Fruit fly (Drosophila melanogaster) whole organism, embryonic: ENCODE data around the gene eca.

Experiments
- Atf-2 ChIP-seq: fragments of 200-800 bp; sonication (Bioruptor generic); optimal IDR thresholded peaks from 2 replicates; lab custom pipeline; 2016; ENCODE audit warnings: missing biosample characterization, missing genetic modification characterization
- Atf3 ChIP-seq: fragments of 200-800 bp; sonication (Bioruptor generic); optimal IDR thresholded peaks from 3 replicates; lab custom pipeline; 2016; ENCODE audit warnings: missing biosample characterization, missing genetic modification characterization
- B-H1 ChIP-seq: fragments of 200-800 bp; sonication (Bioruptor generic); IDR thresholded peaks from 3 replicates; pipeline ENCODE4 v1.3.6; 2022; ENCODE audit warnings: missing biosample characterization, missing genetic modification characterization
- CG10267 ChIP-seq: fragments of 200-800 bp; sonication (Bioruptor generic); optimal IDR thresholded peaks from 2 replicates; lab custom pipeline; 2018; ENCODE audit warnings: missing biosample characterization, mild to moderate bottlenecking, missing genetic modification characterization, moderate library complexity
- CG11085 ChIP-seq: fragments of 200-800 bp; sonication (Bioruptor generic); IDR thresholded peaks from 2 replicates; pipeline ENCODE4 v1.3.6; 2022; ENCODE audit warnings: missing biosample characterization, missing genetic modification characterization
- CG11695 ChIP-seq: fragments of 200-800 bp; sonication (Bioruptor generic); IDR thresholded peaks from 3 replicates; pipeline ENCODE4 v1.3.6; 2022; ENCODE audit warnings: missing biosample characterization, missing genetic modification characterization
- CG12155 ChIP-seq: fragments of 200-800 bp; sonication (Bioruptor generic); optimal IDR thresholded peaks from 3 replicates; lab custom pipeline; 2016; ENCODE audit warnings: missing biosample characterization, missing genetic modification characterization
- CG12391 ChIP-seq: fragments of 200-800 bp; sonication (Bioruptor generic); optimal IDR thresholded peaks from 3 replicates; lab custom pipeline; 2018; ENCODE audit warnings: missing biosample characterization, mild to moderate bottlenecking, missing genetic modification characterization, moderate library complexity
- CG13424 ChIP-seq: fragments of 200-800 bp; sonication (Bioruptor generic); optimal IDR thresholded peaks from 2 replicates; lab custom pipeline; 2019; ENCODE audit warnings: missing biosample characterization, mild to moderate bottlenecking, missing genetic modification characterization, moderate library complexity
- CG14667 ChIP-seq: fragments of 200-800 bp; sonication (Bioruptor generic); IDR thresholded peaks from 2 replicates; pipeline ENCODE4 v1.3.6; 2022; ENCODE audit warnings: missing biosample characterization, missing genetic modification characterization
- CG15011 ChIP-seq: fragments of 200-800 bp; sonication (Bioruptor generic); optimal IDR thresholded peaks from 3 replicates; lab custom pipeline; 2018; ENCODE audit warnings: missing biosample characterization, mild to moderate bottlenecking, missing genetic modification characterization
- CG15269 ChIP-seq: fragments of 200-800 bp; sonication (Bioruptor generic); optimal IDR thresholded peaks from 2 replicates; lab custom pipeline; 2018; ENCODE audit warnings: missing biosample characterization, mild to moderate bottlenecking, missing genetic modification characterization, moderate library complexity
- CG17359 ChIP-seq: fragments of 200-800 bp; sonication (Bioruptor generic); optimal IDR thresholded peaks from 3 replicates; lab custom pipeline; 2018; ENCODE audit warnings: missing biosample characterization, mild to moderate bottlenecking, missing genetic modification characterization, moderate library complexity
- CG2678 ChIP-seq: fragments of 200-800 bp; sonication (Bioruptor generic); optimal IDR thresholded peaks from 3 replicates; lab custom pipeline; 2019; ENCODE audit warnings: missing biosample characterization, mild to moderate bottlenecking, missing genetic modification characterization, moderate library complexity
- CG34422 ChIP-seq: fragments of 200-800 bp; sonication (Bioruptor generic); IDR thresholded peaks from 3 replicates; pipeline ENCODE4 v1.3.6; 2022; ENCODE audit warnings: missing biosample characterization, missing genetic modification characterization
- CG6854 ChIP-seq: fragments of 200-800 bp; sonication (Bioruptor generic); optimal IDR thresholded peaks from 3 replicates; lab custom pipeline; 2017; ENCODE audit warnings: missing biosample characterization, mild to moderate bottlenecking, missing genetic modification characterization
- CG7839 ChIP-seq: fragments of 200-800 bp; sonication (Bioruptor generic); optimal IDR thresholded peaks from 3 replicates; lab custom pipeline; 2018; ENCODE audit warnings: missing biosample characterization, mild to moderate bottlenecking, missing genetic modification characterization, moderate library complexity
- CG9817 ChIP-seq: fragments of 200-800 bp; sonication (Bioruptor generic); optimal IDR thresholded peaks from 2 replicates; lab custom pipeline; 2018; ENCODE audit warnings: missing biosample characterization, mild to moderate bottlenecking, missing genetic modification characterization, moderate library complexity
- Ets65A ChIP-seq: fragments of 200-800 bp; sonication (Bioruptor generic); peaks from one replicate; lab custom pipeline; 2016; ENCODE audit warnings: missing biosample characterization, missing genetic modification characterization
- HLH4C ChIP-seq: fragments of 200-800 bp; sonication (Bioruptor generic); IDR thresholded peaks from 3 replicates; pipeline ENCODE4 v1.3.6; 2022; ENCODE audit warnings: missing biosample characterization, missing genetic modification characterization; ENCODE audit not compliant: partially characterized antibody
- HLH54F ChIP-seq: fragments of 200-800 bp; sonication (Bioruptor generic); optimal IDR thresholded peaks from 3 replicates; lab custom pipeline; 2016; ENCODE audit warnings: missing biosample characterization, missing genetic modification characterization
- Kr ChIP-seq: fragments of 200-800 bp; sonication (Bioruptor generic); optimal IDR thresholded peaks from 2 replicates; lab custom pipeline; 2017; ENCODE audit warnings: missing biosample characterization, mild to moderate bottlenecking, missing genetic modification characterization
- MESR4 ChIP-seq: fragments of 200-800 bp; sonication (Bioruptor generic); optimal IDR thresholded peaks from 2 replicates; lab custom pipeline; 2018; ENCODE audit warnings: missing biosample characterization, mild to moderate bottlenecking, missing genetic modification characterization, moderate library complexity
- NfI ChIP-seq: fragments of 200-800 bp; sonication (Bioruptor generic); optimal IDR thresholded peaks from 3 replicates; lab custom pipeline; 2018; ENCODE audit warnings: missing biosample characterization, mild to moderate bottlenecking, missing genetic modification characterization, moderate library complexity
- Ssrp ChIP-seq: fragments of 200-800 bp; sonication (Bioruptor generic); optimal IDR thresholded peaks from 2 replicates; lab custom pipeline; 2018; ENCODE audit warnings: missing biosample characterization, mild to moderate bottlenecking, missing genetic modification characterization, moderate library complexity
- Stat92E ChIP-seq, 3 experiments: fragments of >200 bp in 2 of 3; fragments of 200-800 bp in 1 of 3; sonication (Bioruptor generic) in 1 of 3; optimal IDR thresholded peaks; 2 replicates each; lab custom pipeline; 2017 to 2019; ENCODE audit warnings: missing biosample characterization in 3 of 3, missing genetic modification characterization in 3 of 3, mild to moderate bottlenecking in 1 of 3, moderate library complexity in 1 of 3
- Xbp1 ChIP-seq: fragments of 200-800 bp; sonication (Bioruptor generic); optimal IDR thresholded peaks from 3 replicates; lab custom pipeline; 2016; ENCODE audit warnings: missing biosample characterization, mild to moderate bottlenecking, missing genetic modification characterization
- az2 ChIP-seq: fragments of 200-800 bp; sonication (Bioruptor generic); optimal IDR thresholded peaks from 3 replicates; lab custom pipeline; 2016; ENCODE audit warnings: missing biosample characterization, missing genetic modification characterization
- bigmax ChIP-seq: fragments of 200-800 bp; sonication (Bioruptor generic); optimal IDR thresholded peaks from 2 replicates; lab custom pipeline; 2018; ENCODE audit warnings: missing biosample characterization, mild to moderate bottlenecking, missing genetic modification characterization
- bowl ChIP-seq: fragments of 200-800 bp; sonication (Bioruptor generic); IDR thresholded peaks from 2 replicates; pipeline ENCODE4 v1.3.6; 2022; ENCODE audit warnings: missing biosample characterization, missing genetic modification characterization
- chn ChIP-seq: fragments of 200-800 bp; sonication (Bioruptor generic); optimal IDR thresholded peaks from 2 replicates; lab custom pipeline; 2016; ENCODE audit warnings: missing biosample characterization, missing genetic modification characterization
- dpn ChIP-seq, 2 experiments: fragments of 200-800 bp; sonication (Bioruptor generic); optimal IDR thresholded peaks; 3 replicates each; lab custom pipeline; 2016; ENCODE audit warnings: missing biosample characterization in 2 of 2, missing genetic modification characterization in 2 of 2
- en ChIP-seq: fragments of 200-800 bp; sonication (Bioruptor generic); optimal IDR thresholded peaks from 2 replicates; lab custom pipeline; 2016; ENCODE audit warnings: missing biosample characterization, missing genetic modification characterization
- fd3F ChIP-seq: fragments of 200-800 bp; sonication (Bioruptor generic); optimal IDR thresholded peaks from 2 replicates; lab custom pipeline; 2018; ENCODE audit warnings: missing biosample characterization, mild to moderate bottlenecking, missing genetic modification characterization, moderate library complexity
- fu2 ChIP-seq: fragments of 200-800 bp; sonication (Bioruptor generic); optimal IDR thresholded peaks from 2 replicates; lab custom pipeline; 2016; ENCODE audit warnings: missing biosample characterization, missing genetic modification characterization
- gem ChIP-seq: fragments of 200-800 bp; sonication (Bioruptor generic); optimal IDR thresholded peaks from 2 replicates; lab custom pipeline; 2019; ENCODE audit warnings: missing biosample characterization, mild to moderate bottlenecking, missing genetic modification characterization, moderate library complexity
- inv ChIP-seq: fragments of 200-800 bp; sonication (Bioruptor generic); IDR thresholded peaks from 2 replicates; pipeline ENCODE4 v1.3.6; 2022; ENCODE audit warnings: missing biosample characterization, missing genetic modification characterization; ENCODE audit not compliant: partially characterized antibody
- lmd ChIP-seq: fragments of 200-800 bp; sonication (Bioruptor generic); IDR thresholded peaks from 2 replicates; pipeline ENCODE4 v1.3.6; 2022; ENCODE audit warnings: missing biosample characterization, missing genetic modification characterization
- nom ChIP-seq: fragments of 200-800 bp; sonication (Bioruptor generic); optimal IDR thresholded peaks from 2 replicates; lab custom pipeline; 2017; ENCODE audit warnings: missing biosample characterization, missing genetic modification characterization, mild to moderate bottlenecking, moderate library complexity, missing genetic modification reagents
- pfk ChIP-seq: fragments of 200-800 bp; sonication (Bioruptor generic); optimal IDR thresholded peaks from 2 replicates; lab custom pipeline; 2018; ENCODE audit warnings: missing biosample characterization, mild to moderate bottlenecking, missing genetic modification characterization, moderate library complexity
- pho ChIP-seq: fragments of 200-800 bp; sonication (Bioruptor generic); optimal IDR thresholded peaks from 2 replicates; lab custom pipeline; 2016; ENCODE audit warnings: missing biosample characterization, missing genetic modification characterization
- phol ChIP-seq: fragments of 200-800 bp; sonication (Bioruptor generic); optimal IDR thresholded peaks from 3 replicates; lab custom pipeline; 2018; ENCODE audit warnings: missing biosample characterization, mild to moderate bottlenecking, missing genetic modification characterization, moderate library complexity
- salm ChIP-seq: fragments of 200-800 bp; sonication (Bioruptor generic); optimal IDR thresholded peaks from 2 replicates; lab custom pipeline; 2018; ENCODE audit warnings: missing biosample characterization, mild to moderate bottlenecking, missing genetic modification characterization
- sd ChIP-seq: fragments of 200-800 bp; sonication (Bioruptor generic); optimal IDR thresholded peaks from 3 replicates; lab custom pipeline; 2018; ENCODE audit warnings: missing biosample characterization, mild to moderate bottlenecking, missing genetic modification characterization, moderate library complexity
- toy ChIP-seq: fragments of 200-800 bp; sonication (Bioruptor generic); IDR thresholded peaks from 2 replicates; pipeline ENCODE4 v1.3.6; 2022; ENCODE audit warnings: missing biosample characterization, missing genetic modification characterization
- unpg ChIP-seq: fragments of 200-800 bp; sonication (Bioruptor generic); optimal IDR thresholded peaks from 3 replicates; lab custom pipeline; 2018; ENCODE audit warnings: missing biosample characterization, mild to moderate bottlenecking, missing genetic modification characterization, moderate library complexity

Gene eca

dm6 chr3R:9701897-9702296 lies 16.6 kb upstream of the eca start (continued):
- TF ChIP-seq CG15011 (no peak), gem (tag; lab: Kevin White, UChicago) (peak; percentile 58), salm (tag; lab: Kevin White, UChicago) (no peak), CG12391 (peak; percentile 21), CG9817 (tag; lab: Kevin White, UChicago) (no peak), nom (GFP tag; lab: Kevin White, UChicago) (no peak), CG34422 (GFP tag; lab: Robert Waterston, UW) (no peak), NfI (GFP tag; lab: Kevin White, UChicago) (peak; percentile 34), CG12155 (GFP tag; lab: Kevin White, UChicago) (peak; percentile 4), CG10267 (no peak), az2 (peak; percentile 25), bigmax (peak; percentile 51), Ssrp (tag; lab: Kevin White, UChicago) (peak; percentile 24), chn (GFP tag; lab: Kevin White, UChicago) (no peak), CG11085 (GFP tag; lab: Robert Waterston, UW) (no peak), CG2678 (tag; lab: Kevin White, UChicago) (peak; percentile 7), toy (GFP tag; lab: Robert Waterston, UW) (no peak), CG17359 (tag; lab: Kevin White, UChicago) (peak; percentile 30), HLH4C (GFP tag; lab: Robert Waterston, UW) (no peak), unpg (GFP tag; lab: Kevin White, UChicago) (peak; percentile 13), CG6854 (GFP tag; lab: Kevin White, UChicago) (no peak), Ets65A (GFP tag; lab: Kevin White, UChicago) (peak; percentile 11), MESR4 (GFP tag; lab: Kevin White, UChicago) (no peak), CG11695 (GFP tag; lab: Robert Waterston, UW) (no peak), bowl (GFP tag; lab: Robert Waterston, UW) (no peak), CG14667 (GFP tag; lab: Robert Waterston, UW) (no peak), pho (GFP tag; lab: Kevin White, UChicago) (no peak), CG13424 (tag; lab: Kevin White, UChicago) (peak; percentile 50), fd3F (GFP tag; lab: Kevin White, UChicago) (peak; percentile 43), Stat92E (GFP tag; optimal IDR thresholded peaks at IDR 0.05; lab: Kevin White, UChicago) (no peak), Atf-2 (GFP tag; lab: Kevin White, UChicago) (no peak), pfk (GFP tag; lab: Kevin White, UChicago) (no peak), inv (GFP tag; lab: Robert Waterston, UW) (no peak), B-H1 (GFP tag; lab: Robert Waterston, UW) (no peak), CG7839 (tag; lab: Kevin White, UChicago) (peak; percentile 27), dpn (GFP tag; optimal IDR thresholded peaks at IDR 0.05; lab: Kevin White, UChicago) (peak in 1 of 2 experiments; percentile 9), Kr (GFP tag; lab: Kevin White, UChicago) (no peak), HLH54F (GFP tag; lab: Kevin White, UChicago) (no peak), Atf3 (no peak), en (GFP tag; lab: Kevin White, UChicago) (no peak), lmd (no peak), CG15269 (peak; percentile 62), fu2 (GFP tag; lab: Kevin White, UChicago) (no peak), Xbp1 (GFP tag; lab: Kevin White, UChicago) (peak; percentile 13), phol (tag; lab: Kevin White, UChicago) (no peak), sd (tag; lab: Kevin White, UChicago) (peak; percentile 67)
